Fruit fly (Drosophila melanogaster) whole organism, embryonic: ENCODE results near the gene CG10570.

Experiments
- Abd-B ChIP-seq: fragments of 200-800 bp; sonication (Bioruptor generic); optimal IDR thresholded peaks from 2 replicates; lab custom pipeline; 2018; ENCODE audit warnings: missing biosample characterization, mild to moderate bottlenecking, missing genetic modification characterization, moderate library complexity
- Atf6 ChIP-seq: fragments of 200-800 bp; sonication (Bioruptor generic); IDR thresholded peaks from 2 replicates; pipeline ENCODE4 v1.3.6; 2022; ENCODE audit warnings: missing biosample characterization, missing genetic modification characterization
- CG10267 ChIP-seq: fragments of 200-800 bp; sonication (Bioruptor generic); optimal IDR thresholded peaks from 2 replicates; lab custom pipeline; 2018; ENCODE audit warnings: missing biosample characterization, mild to moderate bottlenecking, missing genetic modification characterization, moderate library complexity
- CG10979 ChIP-seq: fragments of 200-800 bp; sonication (Bioruptor generic); optimal IDR thresholded peaks from 2 replicates; lab custom pipeline; 2018; ENCODE audit warnings: missing biosample characterization, mild to moderate bottlenecking, missing genetic modification characterization, moderate library complexity
- CG13894 ChIP-seq: fragments of 200-800 bp; sonication (Bioruptor generic); optimal IDR thresholded peaks from 3 replicates; lab custom pipeline; 2018; ENCODE audit warnings: missing biosample characterization, mild to moderate bottlenecking, missing genetic modification characterization, moderate library complexity
- CG14050 ChIP-seq: fragments of 200-800 bp; sonication (Bioruptor generic); IDR thresholded peaks from 3 replicates; pipeline ENCODE4 v1.3.6; 2022; ENCODE audit warnings: missing biosample characterization, missing genetic modification characterization
- CG1647 ChIP-seq: fragments of 200-800 bp; sonication (Bioruptor generic); optimal IDR thresholded peaks from 3 replicates; lab custom pipeline; 2016; ENCODE audit warnings: missing biosample characterization, missing genetic modification characterization
- CG17361 ChIP-seq: fragments of 200-800 bp; sonication (Bioruptor generic); IDR thresholded peaks from 3 replicates; pipeline ENCODE4 v1.3.6; 2022; ENCODE audit warnings: missing biosample characterization, missing genetic modification characterization
- CG2199 ChIP-seq: fragments of 200-800 bp; sonication (Bioruptor generic); IDR thresholded peaks from 3 replicates; pipeline ENCODE4 v1.3.6; 2022; ENCODE audit warnings: missing biosample characterization, missing genetic modification characterization
- CG2678 ChIP-seq: fragments of 200-800 bp; sonication (Bioruptor generic); optimal IDR thresholded peaks from 3 replicates; lab custom pipeline; 2019; ENCODE audit warnings: missing biosample characterization, mild to moderate bottlenecking, missing genetic modification characterization, moderate library complexity
- CG30020 ChIP-seq: fragments of 200-800 bp; optimal IDR thresholded peaks from 2 replicates; lab custom pipeline; 2019; ENCODE audit warnings: missing biosample characterization, mild to moderate bottlenecking, missing genetic modification characterization, moderate library complexity
- CG30431 ChIP-seq: fragments of 200-800 bp; sonication (Bioruptor generic); optimal IDR thresholded peaks from 2 replicates; lab custom pipeline; 2017; ENCODE audit warnings: missing biosample characterization, missing genetic modification characterization
- CG32532 ChIP-seq: fragments of 200-800 bp; sonication (Bioruptor generic); IDR thresholded peaks from 2 replicates; pipeline ENCODE4 v1.3.6; 2022; ENCODE audit warnings: missing biosample characterization, missing genetic modification characterization
- CG33213 ChIP-seq: fragments of 200-800 bp; sonication (Bioruptor generic); optimal IDR thresholded peaks from 3 replicates; lab custom pipeline; 2016; ENCODE audit warnings: missing biosample characterization, missing genetic modification characterization
- CG4424 ChIP-seq: fragments of 200-800 bp; sonication (Bioruptor generic); optimal IDR thresholded peaks from 3 replicates; lab custom pipeline; 2016; ENCODE audit warnings: missing biosample characterization, missing genetic modification characterization
- CG4707 ChIP-seq: fragments of 200-800 bp; sonication (Bioruptor generic); optimal IDR thresholded peaks from 2 replicates; lab custom pipeline; 2018; ENCODE audit warnings: missing biosample characterization, mild to moderate bottlenecking, missing genetic modification characterization, moderate library complexity
- CG8944 ChIP-seq: fragments of 200-800 bp; sonication (Bioruptor generic); optimal IDR thresholded peaks from 3 replicates; lab custom pipeline; 2016; ENCODE audit warnings: missing biosample characterization, missing genetic modification characterization
- CG9609 ChIP-seq: fragments of 200-800 bp; sonication (Bioruptor generic); optimal IDR thresholded peaks from 3 replicates; lab custom pipeline; 2016; ENCODE audit warnings: missing biosample characterization, missing genetic modification characterization
- D ChIP-seq, 2 experiments: fragments of 200-800 bp in 1 of 2; fragments of >200 bp in 1 of 2; sonication (Bioruptor generic) in 1 of 2; optimal IDR thresholded peaks; 2 replicates in 1 of 2; 3 replicates in 1 of 2; lab custom pipeline; 2017; ENCODE audit warnings: mild to moderate bottlenecking in 1 of 2, missing biosample characterization in 1 of 2, missing genetic modification characterization in 1 of 2, missing genetic modification reagents in 1 of 2
- Dref ChIP-seq: fragments of 200-800 bp; sonication (Bioruptor generic); IDR thresholded peaks from 2 replicates; pipeline ENCODE4 v1.3.6; 2022; ENCODE audit warnings: missing biosample characterization, missing genetic modification characterization
- Gug ChIP-seq: fragments of 200-800 bp; sonication (Bioruptor generic); IDR thresholded peaks from 4 replicates; pipeline ENCODE4 v1.3.6; 2022; ENCODE audit warnings: missing biosample characterization, missing genetic modification characterization
- H2.0 ChIP-seq: fragments of 200-800 bp; sonication (Bioruptor generic); IDR thresholded peaks from 2 replicates; pipeline ENCODE4 v1.3.6; 2022; ENCODE audit warnings: missing biosample characterization, missing genetic modification characterization
- Hmr ChIP-seq: fragments of 200-800 bp; sonication (Bioruptor generic); optimal IDR thresholded peaks from 3 replicates; lab custom pipeline; 2017; ENCODE audit warnings: mild to moderate bottlenecking, missing biosample characterization, missing genetic modification reagents, missing genetic modification characterization
- Nf-YB ChIP-seq: fragments of 200-800 bp; sonication (Bioruptor generic); optimal IDR thresholded peaks from 3 replicates; lab custom pipeline; 2019; ENCODE audit warnings: missing biosample characterization, mild to moderate bottlenecking, missing genetic modification characterization, moderate library complexity
- Optix ChIP-seq: fragments of 200-800 bp; sonication (Bioruptor generic); IDR thresholded peaks from 3 replicates; pipeline ENCODE4 v1.3.6; 2022; ENCODE audit warnings: missing biosample characterization, missing genetic modification characterization
- Six4 ChIP-seq: fragments of 200-800 bp; sonication (Bioruptor generic); optimal IDR thresholded peaks from 2 replicates; lab custom pipeline; 2016; ENCODE audit warnings: missing biosample characterization, missing genetic modification characterization
- Stat92E ChIP-seq, 3 experiments: fragments of >200 bp in 2 of 3; fragments of 200-800 bp in 1 of 3; sonication (Bioruptor generic) in 1 of 3; optimal IDR thresholded peaks; 2 replicates each; lab custom pipeline; 2017 to 2019; ENCODE audit warnings: missing biosample characterization in 3 of 3, missing genetic modification characterization in 3 of 3, mild to moderate bottlenecking in 1 of 3, moderate library complexity in 1 of 3
- Taf1 ChIP-seq: fragments of 200-800 bp; sonication (Bioruptor generic); IDR thresholded peaks from 2 replicates; pipeline ENCODE4 v1.3.6; 2022; ENCODE audit warnings: missing biosample characterization, missing genetic modification characterization
- Tbp ChIP-seq: fragments of >200 bp; optimal IDR thresholded peaks from 2 replicates; lab custom pipeline; 2018; ENCODE audit warnings: missing biosample characterization, missing genetic modification characterization
- amos ChIP-seq: fragments of 200-800 bp; sonication (Bioruptor generic); IDR thresholded peaks from 2 replicates; pipeline ENCODE4 v1.3.6; 2022; ENCODE audit warnings: missing biosample characterization, missing genetic modification characterization; ENCODE audit not compliant: partially characterized antibody
- ase ChIP-seq: fragments of 200-800 bp; sonication (Bioruptor generic); IDR thresholded peaks from 3 replicates; pipeline ENCODE4 v1.3.6; 2022; ENCODE audit warnings: missing biosample characterization, missing genetic modification characterization
- chm ChIP-seq: fragments of 200-800 bp; sonication (Bioruptor generic); IDR thresholded peaks from 2 replicates; pipeline ENCODE4 v1.3.6; 2022; ENCODE audit warnings: missing biosample characterization, missing genetic modification characterization
- disco-r ChIP-seq: fragments of 200-800 bp; sonication (Bioruptor generic); optimal IDR thresholded peaks from 2 replicates; lab custom pipeline; 2016; ENCODE audit warnings: missing biosample characterization, missing genetic modification characterization
- dm ChIP-seq: fragments of 200-800 bp; sonication (Bioruptor generic); optimal IDR thresholded peaks from 3 replicates; lab custom pipeline; 2016; ENCODE audit warnings: missing biosample characterization, missing genetic modification characterization
- ems ChIP-seq: fragments of 200-800 bp; sonication (Bioruptor generic); optimal IDR thresholded peaks from 3 replicates; lab custom pipeline; 2016; ENCODE audit warnings: missing biosample characterization, missing genetic modification characterization
- fu2 ChIP-seq: fragments of 200-800 bp; sonication (Bioruptor generic); optimal IDR thresholded peaks from 2 replicates; lab custom pipeline; 2016; ENCODE audit warnings: missing biosample characterization, missing genetic modification characterization
- gsb-n ChIP-seq: fragments of 200-800 bp; sonication (Bioruptor generic); optimal IDR thresholded peaks from 3 replicates; lab custom pipeline; 2018; ENCODE audit warnings: missing biosample characterization, mild to moderate bottlenecking, missing genetic modification characterization
- h ChIP-seq: fragments of >200 bp; optimal IDR thresholded peaks from 2 replicates; lab custom pipeline; 2017
- jing ChIP-seq: fragments of 200-800 bp; sonication (Bioruptor generic); optimal IDR thresholded peaks from 2 replicates; lab custom pipeline; 2018; ENCODE audit warnings: missing biosample characterization, mild to moderate bottlenecking, missing genetic modification characterization
- ken ChIP-seq: fragments of 200-800 bp; sonication (Bioruptor generic); IDR thresholded peaks from 3 replicates; pipeline ENCODE4 v1.3.6; 2022; ENCODE audit warnings: missing biosample characterization, missing genetic modification characterization
- klu ChIP-seq: fragments of 200-800 bp; sonication (Bioruptor generic); IDR thresholded peaks from 2 replicates; pipeline ENCODE4 v1.3.6; 2022; ENCODE audit warnings: missing biosample characterization, missing genetic modification characterization
- lbe ChIP-seq: fragments of 200-800 bp; sonication (Bioruptor generic); optimal IDR thresholded peaks from 2 replicates; lab custom pipeline; 2016; ENCODE audit warnings: missing biosample characterization, mild to moderate bottlenecking, missing genetic modification characterization
- lola ChIP-seq, 3 experiments: fragments of >200 bp in 2 of 3; fragments of 200-800 bp in 1 of 3; sonication (Bioruptor generic) in 1 of 3; optimal IDR thresholded peaks; 2 replicates each; lab custom pipeline; 2017 to 2019; ENCODE audit warnings: missing biosample characterization in 3 of 3, missing genetic modification characterization in 3 of 3, mild to moderate bottlenecking in 1 of 3, moderate library complexity in 1 of 3
- rib ChIP-seq: fragments of 200-800 bp; sonication (Bioruptor generic); IDR thresholded peaks from 2 replicates; pipeline ENCODE4 v1.3.6; 2022; ENCODE audit warnings: missing biosample characterization, missing genetic modification characterization
- sna ChIP-seq: fragments of 200-800 bp; sonication (Bioruptor generic); IDR thresholded peaks from 2 replicates; pipeline ENCODE4 v1.3.6; 2022; ENCODE audit warnings: missing biosample characterization, missing genetic modification characterization; ENCODE audit not compliant: partially characterized antibody
- stc ChIP-seq: fragments of 200-800 bp; sonication (Bioruptor generic); IDR thresholded peaks from 2 replicates; pipeline ENCODE4 v1.3.6; 2022; ENCODE audit warnings: missing biosample characterization, missing genetic modification characterization
- tap ChIP-seq: fragments of 200-800 bp; optimal IDR thresholded peaks from 3 replicates; lab custom pipeline; 2019; ENCODE audit warnings: missing biosample characterization, mild to moderate bottlenecking, missing genetic modification characterization, moderate library complexity
- unc-4 ChIP-seq: fragments of 200-800 bp; sonication (Bioruptor generic); IDR thresholded peaks from 2 replicates; pipeline ENCODE4 v1.3.6; 2022; ENCODE audit warnings: missing biosample characterization, missing genetic modification characterization; ENCODE audit not compliant: partially characterized antibody
- vnd ChIP-seq: fragments of 200-800 bp; sonication (Bioruptor generic); IDR thresholded peaks from 3 replicates; pipeline ENCODE4 v1.3.6; 2022; ENCODE audit warnings: missing biosample characterization, missing genetic modification characterization; ENCODE audit not compliant: partially characterized antibody

The CG10570 gene

DNA sequence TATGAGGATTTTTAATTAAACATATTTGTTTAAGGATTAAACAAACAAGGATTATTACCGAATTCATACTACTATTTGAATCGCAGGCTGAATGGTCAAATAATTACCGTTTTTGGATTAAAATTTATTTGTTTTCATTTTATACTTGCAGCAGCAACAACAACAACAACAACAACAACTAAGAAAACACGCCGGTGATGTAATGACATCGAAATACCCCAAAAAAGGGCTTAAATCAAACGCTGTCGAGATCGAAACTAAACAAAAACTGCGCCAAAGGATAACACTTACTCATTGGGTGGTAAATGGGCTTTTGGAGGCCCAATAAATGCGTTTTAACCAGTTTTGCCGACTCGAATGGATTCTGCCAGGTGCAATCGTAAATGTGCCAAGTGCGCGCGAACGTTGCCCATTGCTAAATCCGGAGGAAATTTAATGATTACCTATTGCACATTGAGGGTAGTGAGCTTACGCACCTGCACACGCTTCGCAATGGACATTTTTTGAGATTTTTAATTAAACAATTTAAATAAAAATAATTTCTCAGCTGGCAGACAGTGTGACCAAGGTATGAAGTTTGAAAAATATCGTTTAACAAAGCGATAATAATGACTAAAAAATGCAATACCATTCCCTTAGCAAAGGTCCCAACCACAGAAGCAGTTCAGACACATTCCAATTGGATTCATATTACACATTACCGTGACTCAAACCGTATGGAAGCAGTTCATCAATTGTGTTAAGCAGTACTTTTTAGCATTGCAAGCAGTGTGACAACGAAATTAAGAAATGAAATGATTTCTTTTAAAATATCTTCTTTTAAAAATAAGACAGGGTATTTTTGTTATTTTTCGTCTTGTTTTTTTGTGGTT is 47.8 kb upstream of the CG10570 start, which contains the start of the genes CG10602 and mRpL13 (continued):
- TF ChIP-seq CG9609 (GFP tag; lab: Kevin White, UChicago) = peak; percentile 49
- TF ChIP-seq jing (GFP tag; lab: Kevin White, UChicago) = no peak
- no peak for TF ChIP-seq tap (tag; lab: Kevin White, UChicago)
- no peak for TF ChIP-seq dm (GFP tag; lab: Kevin White, UChicago)
- TF ChIP-seq CG10267 (tag; lab: Kevin White, UChicago) = peak; percentile 61
- TF ChIP-seq stc (GFP tag; lab: Robert Waterston, UW) = no peak
- peak in 1 of 3 experiments; percentile 69 for TF ChIP-seq Stat92E (GFP tag; optimal IDR thresholded peaks at IDR 0.05; lab: Kevin White, UChicago)
- TF ChIP-seq vnd (GFP tag; lab: Robert Waterston, UW) = no peak
- TF ChIP-seq unc-4 (GFP tag; lab: Robert Waterston, UW) = 0 out of 2 replicates have a peak, but pooled peaks have one; percentile 13
- no peak for TF ChIP-seq CG30431 (GFP tag; lab: Kevin White, UChicago)
- peak; percentile 19 for TF ChIP-seq gsb-n
- TF ChIP-seq Abd-B (GFP tag; lab: Kevin White, UChicago) = peak; percentile 82
- no peak for TF ChIP-seq rib
- peak; percentile 10 for TF ChIP-seq CG8944 (GFP tag; lab: Kevin White, UChicago)
- no peak for TF ChIP-seq Tbp (GFP tag; lab: Kevin White, UChicago)
- no peak for TF ChIP-seq lbe (GFP tag; lab: Kevin White, UChicago)
- peak; percentile 27 for TF ChIP-seq CG4424
- no peak for TF ChIP-seq disco-r (GFP tag; lab: Kevin White, UChicago)
- TF ChIP-seq CG2199 (GFP tag; lab: Robert Waterston, UW) = peak; percentile 87
- peak; percentile 9; the same call in 1 of the 4 replicates for TF ChIP-seq Gug (GFP tag; lab: Robert Waterston, UW)
- TF ChIP-seq D (optimal IDR thresholded peaks at IDR 0.05; lab: Kevin White, UChicago) = no peak
- TF ChIP-seq D (GFP tag; optimal IDR thresholded peaks at IDR 0.05; lab: Kevin White, UChicago) = no peak
- TF ChIP-seq fu2 (GFP tag; lab: Kevin White, UChicago) = peak; percentile 30
- TF ChIP-seq CG4707 (GFP tag; lab: Kevin White, UChicago) = no peak
- TF ChIP-seq CG10979 = no peak
- TF ChIP-seq CG2678 (tag; lab: Kevin White, UChicago) = no peak
- TF ChIP-seq CG32532 (GFP tag; lab: Robert Waterston, UW) = no peak
- no peak for TF ChIP-seq chm (GFP tag; lab: Robert Waterston, UW)
- peak; percentile 58 for TF ChIP-seq CG13894 (tag; lab: Kevin White, UChicago)
- TF ChIP-seq ems = no peak
- TF ChIP-seq CG33213 (GFP tag; lab: Kevin White, UChicago) = peak; percentile 84
- no peak for TF ChIP-seq Nf-YB (GFP tag; lab: Kevin White, UChicago)
- TF ChIP-seq Optix (GFP tag; lab: Robert Waterston, UW) = no peak
- TF ChIP-seq Taf1 (GFP tag; lab: Robert Waterston, UW) = no peak
- no peak for TF ChIP-seq CG30020 (tag; lab: Kevin White, UChicago)
- no peak for TF ChIP-seq Atf6 (GFP tag; lab: Robert Waterston, UW)
- TF ChIP-seq CG14050 = no peak
- TF ChIP-seq sna = no peak
- no peak for TF ChIP-seq h (lab: Kevin White, UChicago)
- TF ChIP-seq Six4 (GFP tag; lab: Kevin White, UChicago) = peak; percentile 1
- no peak for TF ChIP-seq H2.0 (GFP tag; lab: Robert Waterston, UW)
- no peak for TF ChIP-seq CG1647 (GFP tag; lab: Kevin White, UChicago)
- TF ChIP-seq CG17361 (GFP tag; lab: Robert Waterston, UW) = peak; percentile 52; the same call in 2 of the 3 replicates
- no peak; the same call in 1 of the 2 replicates for TF ChIP-seq klu (GFP tag; lab: Robert Waterston, UW)
- TF ChIP-seq Dref = peak; percentile 50
- TF ChIP-seq Hmr (GFP tag; lab: Kevin White, UChicago) = peak; percentile 78
- no peak for TF ChIP-seq ase
- TF ChIP-seq lola (GFP tag; optimal IDR thresholded peaks at IDR 0.05; lab: Kevin White, UChicago) = peak in 1 of 3 experiments; percentile 13
- no peak for TF ChIP-seq ken
- TF ChIP-seq amos (GFP tag; lab: Robert Waterston, UW) = peak; percentile 25; the same call in 1 of the 2 replicates
